Fruit fly (Drosophila melanogaster): ENCODE data around the gene mnb.

Gene mnb

dm6 chrX:17821466-17821865 is 65.6 kb downstream of the mnb start (continued):
- no peak for TF ChIP-seq crc (GFP tag; optimal IDR thresholded peaks at IDR 0.05)
- TF ChIP-seq CG32772 (GFP tag; IDR thresholded peaks at IDR 0.05): no peak
- no peak for TF ChIP-seq CG14441 (GFP tag; IDR thresholded peaks at IDR 0.05)
- no peak for TF ChIP-seq prd (optimal IDR thresholded peaks at IDR 0.05)
- no peak for TF ChIP-seq prd (GFP tag; IDR thresholded peaks at IDR 0.05)
- TF ChIP-seq slbo (GFP tag; IDR thresholded peaks at IDR 0.05): no peak
- TF ChIP-seq insv (GFP tag; optimal IDR thresholded peaks at IDR 0.05): peak in 1 of 2 experiments; percentile 34
- TF ChIP-seq CG1233 (GFP tag; optimal IDR thresholded peaks at IDR 0.05): no peak
- peak; percentile 76 for TF ChIP-seq exex (tag; optimal IDR thresholded peaks at IDR 0.05)
- no peak for TF ChIP-seq Hr3 (GFP tag; optimal IDR thresholded peaks at IDR 0.05)
- no peak for TF ChIP-seq chn (GFP tag; optimal IDR thresholded peaks at IDR 0.05)
- TF ChIP-seq dmrt99B (tag; optimal IDR thresholded peaks at IDR 0.05): no peak
- TF ChIP-seq CG5245 (GFP tag; optimal IDR thresholded peaks at IDR 0.05): no peak
- peak in 1 of 2 experiments; percentile 18 for TF ChIP-seq Pdp1 (GFP tag; optimal IDR thresholded peaks at IDR 0.05)
- TF ChIP-seq jing (GFP tag; optimal IDR thresholded peaks at IDR 0.05): no peak
- peak; percentile 35; the same call in 1 of the 3 replicates for TF ChIP-seq sr (GFP tag; IDR thresholded peaks at IDR 0.05)
- TF ChIP-seq CG1832 (GFP tag; optimal IDR thresholded peaks at IDR 0.05): peak; percentile 69
- no peak for TF ChIP-seq CG10959 (GFP tag; IDR thresholded peaks at IDR 0.05)
- TF ChIP-seq Nf-YB (GFP tag; optimal IDR thresholded peaks at IDR 0.05): peak; percentile 66
- no peak for TF ChIP-seq sna (GFP tag; IDR thresholded peaks at IDR 0.05; ENCODE audit: partially characterized antibody)
- no peak for TF ChIP-seq CG1792 (GFP tag; optimal IDR thresholded peaks at IDR 0.05)
- TF ChIP-seq CG3065 (GFP tag; optimal IDR thresholded peaks at IDR 0.05): no peak
- TF ChIP-seq CG12155 (GFP tag; optimal IDR thresholded peaks at IDR 0.05): no peak
- no peak for TF ChIP-seq CG13123 (GFP tag; optimal IDR thresholded peaks at IDR 0.05)
- TF ChIP-seq ftz-f1 (GFP tag; optimal IDR thresholded peaks at IDR 0.05): peak; percentile 38
- peak; percentile 34; the same call in 1 of the 2 replicates for TF ChIP-seq CG31441 (GFP tag; IDR thresholded peaks at IDR 0.05)
- no peak for TF ChIP-seq CrebB (tag; optimal IDR thresholded peaks at IDR 0.05)
- TF ChIP-seq Nf-YC (tag; optimal IDR thresholded peaks at IDR 0.05): peak; percentile 83
- TF ChIP-seq chinmo (GFP tag; IDR thresholded peaks at IDR 0.05; ENCODE audit: partially characterized antibody): 0 out of 4 replicates have a peak, but pooled peaks have one; percentile 35
- peak; percentile 2 for TF ChIP-seq B-H2 (GFP tag; optimal IDR thresholded peaks at IDR 0.05)
- TF ChIP-seq CG3995 (GFP tag; optimal IDR thresholded peaks at IDR 0.05): peak; percentile 96
- peak; percentile 38; the same call in 1 of the 2 replicates for TF ChIP-seq klu (GFP tag; IDR thresholded peaks at IDR 0.05)
- no peak for TF ChIP-seq Hey (tag; optimal IDR thresholded peaks at IDR 0.05)
- TF ChIP-seq abd-A (tag; optimal IDR thresholded peaks at IDR 0.05): peak; percentile 28
- no peak for TF ChIP-seq CG9876 (GFP tag; optimal IDR thresholded peaks at IDR 0.05)
- TF ChIP-seq eve (GFP tag; optimal IDR thresholded peaks at IDR 0.05): no peak
- TF ChIP-seq jumu (GFP tag; optimal IDR thresholded peaks at IDR 0.05): no peak

- TF ChIP-seq CG2678 (tag; optimal IDR thresholded peaks at IDR 0.05): peak; percentile 25
- TF ChIP-seq Hr3 (GFP tag; optimal IDR thresholded peaks at IDR 0.05): peak; percentile 19
- no peak for TF ChIP-seq tio (GFP tag; optimal IDR thresholded peaks at IDR 0.05)
- TF ChIP-seq Dfd (GFP tag; optimal IDR thresholded peaks at IDR 0.05): no peak
- TF ChIP-seq CG13287 (GFP tag; IDR thresholded peaks at IDR 0.05; ENCODE audit: partially characterized antibody): no peak
- TF ChIP-seq CG9437 (GFP tag; optimal IDR thresholded peaks at IDR 0.05): no peak
- TF ChIP-seq so (GFP tag; IDR thresholded peaks at IDR 0.05): no peak
- no peak for TF ChIP-seq CG18599 (GFP tag; optimal IDR thresholded peaks at IDR 0.05)
- TF ChIP-seq dmrt11E (tag; optimal IDR thresholded peaks at IDR 0.05): peak; percentile 0
- TF ChIP-seq CG12659 (GFP tag; optimal IDR thresholded peaks at IDR 0.05): peak; percentile 19
- TF ChIP-seq Hand (GFP tag; optimal IDR thresholded peaks at IDR 0.05): no peak
- no peak for TF ChIP-seq Gsc (GFP tag; IDR thresholded peaks at IDR 0.05)
- no peak for TF ChIP-seq vnd (GFP tag; IDR thresholded peaks at IDR 0.05; ENCODE audit: partially characterized antibody)
- TF ChIP-seq CG31224 (GFP tag; IDR thresholded peaks at IDR 0.05): no peak
- TF ChIP-seq Drgx (GFP tag; IDR thresholded peaks at IDR 0.05): no peak
- no peak for TF ChIP-seq CG3281 (GFP tag; optimal IDR thresholded peaks at IDR 0.05)
- TF ChIP-seq zfh2 (GFP tag; optimal IDR thresholded peaks at IDR 0.05): no peak
- no peak for TF ChIP-seq org-1 (GFP tag; optimal IDR thresholded peaks at IDR 0.05)
Observed at dm6 chrX:17820252-17820651, 66.8 kb downstream of the mnb start.

Measured in whole organism, embryonic.